Worm (Caenorhabditis elegans) whole organism, L3 larva: ENCODE results near the gene K11D12.13.

Experiments used
- ZK546.5 ChIP-seq: sonication (generic microtip); optimal IDR thresholded peaks from 2 replicates; lab custom pipeline; 2017; ENCODE audit warnings: missing biosample characterization, missing genetic modification characterization
- aly-2 ChIP-seq: fragments of 150-350 bp; optimal IDR thresholded peaks from 2 replicates; lab custom pipeline; 2014; ENCODE audit warnings: missing biosample characterization, missing genetic modification characterization
- ama-1 ChIP-seq: fragments of 150-350 bp; optimal IDR thresholded peaks from 2 replicates; lab custom pipeline; 2018
- ceh-82 ChIP-seq: fragments of 150-350 bp; optimal IDR thresholded peaks from 2 replicates; lab custom pipeline; 2014; ENCODE audit warnings: missing biosample characterization, missing genetic modification characterization
- elt-3 ChIP-seq, 3 experiments: fragments of 150-350 bp in 1 of 3; sonication (generic microtip) in 2 of 3; optimal IDR thresholded peaks; 2 replicates in 2 of 3; 4 replicates in 1 of 3; lab custom pipeline; 2014 to 2017; ENCODE audit warnings: missing biosample characterization in 3 of 3, missing genetic modification characterization in 3 of 3
- fkh-10 ChIP-seq: sonication (generic microtip); optimal IDR thresholded peaks from 2 replicates; lab custom pipeline; 2017; ENCODE audit warnings: missing biosample characterization, missing genetic modification reagents, missing genetic modification characterization
- mdl-1 ChIP-seq: fragments of 150-350 bp; optimal IDR thresholded peaks from 2 replicates; lab custom pipeline; 2014; ENCODE audit warnings: missing biosample characterization, missing genetic modification characterization
- mml-1 ChIP-seq: fragments of 150-350 bp; sonication (generic microtip); optimal IDR thresholded peaks from 3 replicates; lab custom pipeline; 2014; ENCODE audit warnings: missing biosample characterization, missing genetic modification characterization
- nhr-11 ChIP-seq: fragments of 150-350 bp; optimal IDR thresholded peaks from 2 replicates; lab custom pipeline; 2014; ENCODE audit warnings: missing biosample characterization, missing genetic modification characterization
- nhr-76 ChIP-seq: fragments of 150-350 bp; sonication (generic microtip); optimal IDR thresholded peaks from 5 replicates; lab custom pipeline; 2014; ENCODE audit warnings: missing biosample characterization, missing genetic modification characterization
- tbx-2 ChIP-seq: sonication (generic microtip); optimal IDR thresholded peaks from 2 replicates; lab custom pipeline; 2016; ENCODE audit warnings: mild to moderate bottlenecking, missing genetic modification characterization, missing compliant biosample characterization
- unc-62 ChIP-seq: fragments of 150-350 bp; sonication (generic microtip); optimal IDR thresholded peaks from 4 replicates; lab custom pipeline; 2014; ENCODE audit warnings: missing biosample characterization, missing genetic modification reagents, missing genetic modification characterization

DNA sequence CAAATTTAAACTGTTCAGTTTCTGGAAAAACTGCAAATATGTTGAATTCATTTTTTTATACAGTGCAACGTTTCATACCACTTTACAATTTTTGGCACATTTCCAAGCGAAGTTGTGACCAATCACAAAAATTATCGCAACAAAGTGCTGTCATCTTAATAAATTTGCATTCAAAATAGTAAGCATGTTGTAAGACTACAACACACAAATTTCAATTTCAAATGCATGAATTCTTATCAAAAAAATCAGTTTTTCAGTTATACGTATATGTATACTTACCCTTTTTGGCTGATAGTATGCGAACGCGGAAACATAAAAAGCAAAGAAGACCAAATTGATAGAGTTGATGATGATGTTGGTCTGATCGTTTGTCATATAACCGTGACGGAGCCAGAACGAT lies 3.0 kb upstream of the K11D12.13 start:
- TF ChIP-seq ama-1: no peak
- no peak for TF ChIP-seq tbx-2
- no peak for TF ChIP-seq ZK546.5 (tag; lab: Kevin White, UChicago)
- no peak for TF ChIP-seq ceh-82 (tag; lab: Kevin White, UChicago)
- no peak for TF ChIP-seq nhr-11 (tag; lab: Kevin White, UChicago)
- TF ChIP-seq mdl-1: no peak
- TF ChIP-seq nhr-76 (tag; lab: Kevin White, UChicago): no peak
- no peak for TF ChIP-seq fkh-10 (GFP tag; lab: Kevin White, UChicago)
- TF ChIP-seq elt-3 (tag; optimal IDR thresholded peaks at IDR 0.05; lab: Kevin White, UChicago): no peak
- no peak for TF ChIP-seq aly-2
- TF ChIP-seq unc-62 (GFP tag; lab: Kevin White, UChicago): no peak
- no peak for TF ChIP-seq mml-1 (tag; lab: Kevin White, UChicago)
